2 fruit fly cellular contexts compared by ENCODE assay signal in genomic region chr2L:21189273-21189781, dm6.
TF ChIP-seq lines count a peak whose summit lies in the region.

No protein-coding gene starts in this region.

- no peak for TF ChIP-seq CTCF in whole organism, embryonic (GFP tag; optimal IDR thresholded peaks at IDR 0.05; lab: Kevin White, UChicago)

TF ChIP-seq in whole organism, embryonic, 481 proteins besides CTCF, POLR2A, EP300 and RAD21:
- TF ChIP-seq Dad (GFP tag; optimal IDR thresholded peaks at IDR 0.05; lab: Kevin White, UChicago): no peak
- TF ChIP-seq E2f1 (GFP tag; IDR thresholded peaks at IDR 0.05; lab: Robert Waterston, UW): no peak
- no peak for TF ChIP-seq grn (GFP tag; optimal IDR thresholded peaks at IDR 0.05; lab: Kevin White, UChicago)
- TF ChIP-seq zen2 (GFP tag; IDR thresholded peaks at IDR 0.05; lab: Robert Waterston, UW; ENCODE audit: partially characterized antibody): no peak
- TF ChIP-seq Sry-β (GFP tag; optimal IDR thresholded peaks at IDR 0.05; lab: Kevin White, UChicago): no peak
- peak; percentile 59 for TF ChIP-seq onecut (GFP tag; IDR thresholded peaks at IDR 0.05; lab: Robert Waterston, UW)
- no peak for TF ChIP-seq CG9215 (GFP tag; IDR thresholded peaks at IDR 0.05; lab: Robert Waterston, UW)
- TF ChIP-seq mirr (GFP tag; optimal IDR thresholded peaks at IDR 0.05; lab: Kevin White, UChicago): peak; percentile 91
- no peak for TF ChIP-seq CG15514 (GFP tag; optimal IDR thresholded peaks at IDR 0.05; lab: Kevin White, UChicago)
- TF ChIP-seq unpg (GFP tag; optimal IDR thresholded peaks at IDR 0.05; lab: Kevin White, UChicago): no peak
- TF ChIP-seq vvl (GFP tag; IDR thresholded peaks at IDR 0.05; lab: Robert Waterston, UW): no peak
- TF ChIP-seq caup (GFP tag; optimal IDR thresholded peaks at IDR 0.05; lab: Kevin White, UChicago; ENCODE audit: severe bottlenecking): no peak
- TF ChIP-seq CG10654 (GFP tag; optimal IDR thresholded peaks at IDR 0.05; lab: Kevin White, UChicago): no peak
- TF ChIP-seq exex (tag; optimal IDR thresholded peaks at IDR 0.05; lab: Kevin White, UChicago): peak; percentile 76
- no peak for TF ChIP-seq CG15601 (tag; optimal IDR thresholded peaks at IDR 0.05; lab: Kevin White, UChicago)
- TF ChIP-seq CG15011 (GFP tag; optimal IDR thresholded peaks at IDR 0.05; lab: Kevin White, UChicago): no peak
- TF ChIP-seq HLHmδ (GFP tag; optimal IDR thresholded peaks at IDR 0.05; lab: Kevin White, UChicago): no peak
- no peak for TF ChIP-seq CG7963 (GFP tag; IDR thresholded peaks at IDR 0.05; lab: Robert Waterston, UW; ENCODE audit: partially characterized antibody)
- peak; percentile 16 for TF ChIP-seq lab (GFP tag; optimal IDR thresholded peaks at IDR 0.05; lab: Kevin White, UChicago)
- TF ChIP-seq sens (GFP tag; lab: Kevin White, UChicago): peak; percentile 58
- TF ChIP-seq lov (optimal IDR thresholded peaks at IDR 0.05; lab: Kevin White, UChicago): no peak
- 0 out of 3 replicates have a peak, but pooled peaks have one; percentile 15 for TF ChIP-seq lov (GFP tag; IDR thresholded peaks at IDR 0.05; lab: Robert Waterston, UW)
- TF ChIP-seq CG9437 (GFP tag; optimal IDR thresholded peaks at IDR 0.05; lab: Kevin White, UChicago): no peak
- TF ChIP-seq NK7.1 (GFP tag; optimal IDR thresholded peaks at IDR 0.05; lab: Kevin White, UChicago): no peak
- TF ChIP-seq Camta (GFP tag; optimal IDR thresholded peaks at IDR 0.05; lab: Kevin White, UChicago): no peak
- no peak for TF ChIP-seq CG14860 (GFP tag; IDR thresholded peaks at IDR 0.05; lab: Robert Waterston, UW; ENCODE audit: partially characterized antibody)
- no peak for TF ChIP-seq MESR4 (GFP tag; optimal IDR thresholded peaks at IDR 0.05; lab: Kevin White, UChicago)
- TF ChIP-seq CG7556 (GFP tag; optimal IDR thresholded peaks at IDR 0.05; lab: Kevin White, UChicago): no peak
- TF ChIP-seq Dip3 (GFP tag; optimal IDR thresholded peaks at IDR 0.05; lab: Kevin White, UChicago): no peak

TF ChIP-seq in whole organism, prepupa, 60 proteins besides CTCF, POLR2A, EP300 and RAD21:
- TF ChIP-seq CG6163 (GFP tag; IDR thresholded peaks at IDR 0.05; lab: Robert Waterston, UW): no peak
- peak; percentile 50 for TF ChIP-seq fkh (GFP tag; optimal IDR thresholded peaks at IDR 0.05; lab: Kevin White, UChicago)
